Worm (Caenorhabditis elegans) whole organism, late embryonic: ENCODE results near the gene T22F3.2.
"Not testable (repeated sequence)": the region's sequence is repeated elsewhere in the genome, so short reads cannot be mapped to it uniquely, and the experiment has no call there.

ENCODE experiments used
- K09A11.1 ChIP-seq: sonication (generic microtip); optimal IDR thresholded peaks from 2 replicates; lab custom pipeline; 2017; ENCODE audit warnings: antibody characterized with exemption, mild to moderate bottlenecking, missing genetic modification characterization, missing compliant biosample characterization; ENCODE audit not compliant: insufficient read depth
- T23F11.4 ChIP-seq: fragments of 200-800 bp; sonication (Bioruptor generic); optimal IDR thresholded peaks from 2 replicates; lab custom pipeline; 2018; ENCODE audit warnings: mild to moderate bottlenecking, missing genetic modification characterization, missing compliant biosample characterization
- Y22D7AL.16 ChIP-seq: sonication (generic microtip); optimal IDR thresholded peaks from 2 replicates; lab custom pipeline; 2016; ENCODE audit warnings: missing genetic modification characterization, missing compliant biosample characterization
- ahr-1 ChIP-seq: sonication (generic microtip); optimal IDR thresholded peaks from 2 replicates; lab custom pipeline; 2016; ENCODE audit warnings: missing genetic modification characterization, missing compliant biosample characterization
- ama-1 ChIP-seq: fragments of 150-350 bp; optimal IDR thresholded peaks from 2 replicates; lab custom pipeline; 2014
- ceh-14 ChIP-seq: sonication (generic microtip); optimal IDR thresholded peaks from 2 replicates; lab custom pipeline; 2016; ENCODE audit warnings: missing genotype, missing genetic modification characterization, missing compliant biosample characterization
- ceh-22 ChIP-seq: sonication (generic microtip); optimal IDR thresholded peaks from 2 replicates; lab custom pipeline; 2017; ENCODE audit warnings: missing biosample characterization, missing genetic modification characterization
- ceh-34 ChIP-seq: sonication (generic microtip); optimal IDR thresholded peaks from 2 replicates; lab custom pipeline; 2016; ENCODE audit warnings: mild to moderate bottlenecking, missing genetic modification characterization, missing compliant biosample characterization
- ceh-48 ChIP-seq: sonication (generic microtip); optimal IDR thresholded peaks from 2 replicates; lab custom pipeline; 2016; ENCODE audit warnings: missing genetic modification characterization, inconsistent platforms, missing compliant biosample characterization
- ceh-9 ChIP-seq: sonication (generic microtip); optimal IDR thresholded peaks from 2 replicates; lab custom pipeline; 2016; ENCODE audit warnings: mild to moderate bottlenecking, missing genetic modification characterization, inconsistent platforms, missing compliant biosample characterization
- fkh-6 ChIP-seq: sonication (generic microtip); optimal IDR thresholded peaks from 2 replicates; lab custom pipeline; 2016; ENCODE audit warnings: missing genetic modification characterization, missing compliant biosample characterization
- hlh-13 ChIP-seq: fragments of 200-800 bp; sonication (Bioruptor generic); optimal IDR thresholded peaks from 2 replicates; lab custom pipeline; 2018; ENCODE audit warnings: mild to moderate bottlenecking, missing genetic modification characterization, missing compliant biosample characterization
- hlh-15 ChIP-seq: sonication (generic microtip); optimal IDR thresholded peaks from 2 replicates; lab custom pipeline; 2016; ENCODE audit warnings: missing genetic modification characterization, missing compliant biosample characterization
- lim-6 ChIP-seq: sonication (generic microtip); optimal IDR thresholded peaks from 2 replicates; lab custom pipeline; 2016; ENCODE audit warnings: missing genetic modification characterization, missing compliant biosample characterization
- mec-3 ChIP-seq: sonication (generic microtip); optimal IDR thresholded peaks from 2 replicates; lab custom pipeline; 2016; ENCODE audit warnings: borderline replicate concordance, missing genetic modification characterization, missing compliant biosample characterization
- nhr-232 ChIP-seq: sonication (generic microtip); optimal IDR thresholded peaks from 2 replicates; lab custom pipeline; 2016; ENCODE audit warnings: missing genetic modification characterization, missing compliant biosample characterization
- npax-4 ChIP-seq: sonication (generic microtip); optimal IDR thresholded peaks from 2 replicates; lab custom pipeline; 2016; ENCODE audit warnings: missing genetic modification characterization, missing compliant biosample characterization
- odd-2 ChIP-seq: sonication (generic microtip); optimal IDR thresholded peaks from 2 replicates; lab custom pipeline; 2017; ENCODE audit warnings: antibody characterized with exemption, mild to moderate bottlenecking, missing genetic modification characterization, missing compliant biosample characterization
- pat-9 ChIP-seq: fragments of 200-800 bp; sonication (Bioruptor generic); optimal IDR thresholded peaks from 2 replicates; lab custom pipeline; 2018; ENCODE audit warnings: mild to moderate bottlenecking, missing genetic modification characterization, moderate library complexity, missing compliant biosample characterization
- pax-1 ChIP-seq: fragments of 150-350 bp; optimal IDR thresholded peaks from 2 replicates; lab custom pipeline; 2014; ENCODE audit warnings: missing biosample characterization, missing genetic modification characterization
- pha-2 ChIP-seq: sonication (generic microtip); optimal IDR thresholded peaks from 2 replicates; lab custom pipeline; 2017; ENCODE audit warnings: mild to moderate bottlenecking, missing genetic modification characterization, missing compliant biosample characterization
- pha-4 ChIP-seq: fragments of 150-350 bp; optimal IDR thresholded peaks from 2 replicates; lab custom pipeline; 2018; ENCODE audit warnings: missing biosample characterization, missing genetic modification reagents, missing genetic modification characterization
- sdc-2 ChIP-seq: sonication (generic microtip); optimal IDR thresholded peaks from 2 replicates; lab custom pipeline; 2016; ENCODE audit warnings: missing genotype, missing genetic modification characterization, missing compliant biosample characterization
- sox-4 ChIP-seq: sonication (generic microtip); optimal IDR thresholded peaks from 2 replicates; lab custom pipeline; 2017; ENCODE audit warnings: mild to moderate bottlenecking, missing genetic modification characterization, inconsistent platforms, missing compliant biosample characterization
- tbx-7 ChIP-seq: sonication (generic microtip); optimal IDR thresholded peaks from 2 replicates; lab custom pipeline; 2016; ENCODE audit warnings: missing genotype, missing genetic modification characterization, missing compliant biosample characterization
- unc-3 ChIP-seq, 2 experiments: fragments of 200-800 bp in 1 of 2; sonication (Bioruptor generic) in 1 of 2; sonication (generic microtip) in 1 of 2; conservative IDR thresholded peaks in 1 of 2; optimal IDR thresholded peaks in 1 of 2; 2 replicates each; pipeline versions ENCODE4 v1.3.6 to Lab custom; 2016 to 2022; ENCODE audit warnings: missing compliant biosample characterization in 2 of 2, missing genetic modification characterization in 2 of 2, missing genetic modification reagents in 1 of 2
- unc-42 ChIP-seq: sonication (generic microtip); optimal IDR thresholded peaks from 2 replicates; lab custom pipeline; 2016; ENCODE audit warnings: missing genotype, missing genetic modification characterization, missing compliant biosample characterization
- unc-86 ChIP-seq: sonication (generic microtip); optimal IDR thresholded peaks from 2 replicates; lab custom pipeline; 2016; ENCODE audit warnings: missing genetic modification characterization, missing compliant biosample characterization

Gene T22F3.2

ce11 chrV:3555986-3556385 lies 30.5 kb upstream of the T22F3.2 start, which contains the start of gene grl-30:
TSS of gene grl-30 (plus strand) at chrV:3556286.
- TF ChIP-seq Y22D7AL.16 (no peak), lim-6 (no peak), hlh-13 (no peak), unc-86 (tag; lab: Kevin White, UChicago) (no peak), ceh-34 (no peak), sox-4 (tag; lab: Kevin White, UChicago) (no peak), pat-9 (tag; lab: Kevin White, UChicago) (no peak), pha-4 (no peak), ceh-14 (tag; lab: Kevin White, UChicago) (no peak), T23F11.4 (no peak), ceh-22 (tag; lab: Kevin White, UChicago) (no peak), K09A11.1 (no peak), ama-1 (lab: Kevin White, UChicago) (no peak), ceh-48 (tag; lab: Kevin White, UChicago) (no peak), hlh-15 (tag; lab: Kevin White, UChicago) (no peak), pha-2 (no peak), pax-1 (tag; lab: Kevin White, UChicago) (no peak)

- TF ChIP-seq ahr-1 (tag; lab: Kevin White, UChicago): no peak
- no peak for TF ChIP-seq sox-4 (tag; lab: Kevin White, UChicago)
These were observed 29.0 kb upstream of the T22F3.2 start, which contains the start of gene grl-31 for ce11 chrV:3557422-3557821. TSS of gene grl-31 (minus strand) at chrV:3557778.

ce11 chrV:3558744-3559143 lies 27.7 kb upstream of the T22F3.2 start, which contains the start of gene T24A6.1:
TSS of gene T24A6.1 (plus strand) at chrV:3559044.
- not testable (repeated sequence) for TF ChIP-seq unc-86, sdc-2, nhr-232 (tag; lab: Kevin White, UChicago)

ce11 chrV:3562824-3563223 lies 23.6 kb upstream of the T22F3.2 start, which contains the start of gene T24A6.16:
TSS of gene T24A6.16 (minus strand) at chrV:3562924.
- TF ChIP-seq unc-42 (tag; lab: Kevin White, UChicago); unc-3 (GFP tag; conservative IDR thresholded peaks at IDR 0.05; lab: Robert Waterston, UW); unc-3 (tag; optimal IDR thresholded peaks at IDR 0.05; lab: Kevin White, UChicago); ahr-1 (tag; lab: Kevin White, UChicago): not testable (repeated sequence)
- TF ChIP-seq, all 69 proteins: peak for 0; not testable (repeated sequence) for 69

ce11 chrV:3564335-3564734 lies 22.1 kb upstream of the T22F3.2 start, which contains the start of gene T24A6.17:
TSS of gene T24A6.17 (minus strand) at chrV:3564435.
- not testable (repeated sequence) for TF ChIP-seq ahr-1, tbx-7, mec-3 (tag; lab: Kevin White, UChicago)

ce11 chrV:3570695-3571094 lies 15.7 kb upstream of the T22F3.2 start, which contains the start of gene F40C5.2:
TSS of gene F40C5.2 (plus strand) at chrV:3570995.
- not testable (repeated sequence) for TF ChIP-seq odd-2, mec-3, npax-4 (tag; lab: Kevin White, UChicago)

- not testable (repeated sequence) for TF ChIP-seq ceh-9, fkh-6, ahr-1 (tag; lab: Kevin White, UChicago)
These were observed 14.0 kb upstream of the T22F3.2 start, which contains the start of gene F40C5.1 for ce11 chrV:3572408-3572807. TSS of gene F40C5.1 (plus strand) at chrV:3572708.
